Fruit fly (Drosophila melanogaster) whole organism, pupa: ENCODE results near the gene superdeath.

Experiments
- CG10348 ChIP-seq: fragments of 200-800 bp; sonication (Bioruptor generic); IDR thresholded peaks from 2 replicates; pipeline ENCODE4 v1.3.6; 2022; ENCODE audit warnings: missing biosample characterization, missing genetic modification characterization
- CG9948 ChIP-seq: fragments of 200-800 bp; sonication (Bioruptor generic); optimal IDR thresholded peaks from 2 replicates; lab custom pipeline; 2018; ENCODE audit warnings: missing biosample characterization, mild to moderate bottlenecking, missing genetic modification characterization, moderate library complexity
- fd96Ca ChIP-seq: fragments of 200-800 bp; sonication (Bioruptor generic); IDR thresholded peaks from 3 replicates; pipeline ENCODE4 v1.3.6; 2022; ENCODE audit warnings: missing biosample characterization, missing genetic modification characterization

DNA sequence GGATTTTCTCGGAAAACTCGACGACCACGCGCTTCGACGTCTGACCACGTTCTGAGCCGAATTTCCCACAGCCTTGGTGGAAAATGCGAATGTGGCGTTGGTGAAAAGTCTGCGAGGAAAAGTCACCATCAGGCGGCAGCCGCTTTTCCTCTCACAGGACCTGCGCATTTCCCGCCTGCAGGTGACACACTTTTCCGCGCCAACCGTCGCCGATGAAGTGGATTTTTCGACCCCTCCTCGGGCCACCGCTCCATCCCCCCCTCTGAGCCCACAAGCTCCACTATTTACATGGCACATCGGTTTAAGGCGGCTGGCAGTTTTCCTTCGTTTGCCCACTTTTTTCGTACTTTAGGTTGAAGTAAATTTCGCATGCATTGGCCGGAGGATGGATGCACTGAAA lies 56.5 kb downstream of the superdeath start, which contains the start of gene jus:
- TF ChIP-seq CG10348 (no peak), fd96Ca (GFP tag; lab: Robert Waterston, UW) (no peak), CG9948 (tag; lab: Kevin White, UChicago) (no peak)
